Worm (Caenorhabditis elegans) whole organism, L1 larva: ENCODE results near the gene srd-26.

Experiments
- nhr-20 ChIP-seq: sonication (generic microtip); optimal IDR thresholded peaks from 2 replicates; lab custom pipeline; 2016; ENCODE audit warnings: mild to moderate bottlenecking, missing genetic modification characterization, missing compliant biosample characterization
- snpc-4 ChIP-seq: fragments of 150-350 bp; optimal IDR thresholded peaks from 2 replicates; lab custom pipeline; 2014; ENCODE audit warnings: missing biosample characterization, missing genetic modification characterization
- sox-4 ChIP-seq: sonication (generic microtip); optimal IDR thresholded peaks from 2 replicates; lab custom pipeline; 2016; ENCODE audit warnings: missing genetic modification characterization, missing compliant biosample characterization
- ztf-11 ChIP-seq, 2 experiments: sonication (generic microtip); optimal IDR thresholded peaks; 2 replicates each; lab custom pipeline; 2016 to 2017; ENCODE audit warnings: missing genetic modification characterization in 2 of 2, missing biosample characterization in 1 of 2, missing compliant biosample characterization in 1 of 2
- ztf-4 ChIP-seq: fragments of 150-350 bp; optimal IDR thresholded peaks from 2 replicates; lab custom pipeline; 2014; ENCODE audit warnings: missing biosample characterization, missing genetic modification characterization

DNA sequence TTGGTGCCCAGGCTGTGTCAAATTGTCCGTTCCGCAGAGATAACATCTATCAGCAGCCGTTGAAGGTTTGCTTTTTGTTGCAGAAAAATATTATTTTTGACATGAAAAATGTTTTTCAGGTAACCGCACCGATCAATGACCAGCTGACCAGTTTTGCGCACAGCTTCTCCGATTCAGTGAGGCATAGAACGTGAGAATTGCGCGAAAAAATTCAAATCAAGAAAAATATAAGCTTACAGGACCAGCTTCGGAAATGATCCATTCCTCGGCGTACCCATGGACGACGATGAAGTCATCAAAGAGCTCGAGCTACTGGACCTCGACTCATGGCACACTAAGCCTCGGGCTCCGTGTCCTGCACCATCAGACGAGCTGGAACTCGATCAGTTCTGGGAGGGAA is 31.7 kb upstream of the srd-26 start:
- TF ChIP-seq nhr-20 (tag; lab: Kevin White, UChicago) = no peak
- TF ChIP-seq ztf-4 = no peak
- TF ChIP-seq sox-4 (tag; lab: Kevin White, UChicago) = no peak
- no peak for TF ChIP-seq snpc-4
- no peak for TF ChIP-seq ztf-11 (tag; optimal IDR thresholded peaks at IDR 0.05; lab: Kevin White, UChicago)
